Worm (Caenorhabditis elegans) whole organism, L4 larva: ENCODE data around the gene Y43F8A.1.

Experiments
- F10B5.3 ChIP-seq: sonication (generic microtip); optimal IDR thresholded peaks from 2 replicates; lab custom pipeline; 2016; ENCODE audit warnings: mild to moderate bottlenecking, missing genetic modification characterization, missing compliant biosample characterization
- F44E2.7 ChIP-seq: fragments of 200-800 bp; sonication (Bioruptor generic); IDR thresholded peaks from 2 replicates; pipeline ENCODE4 v2.1.2; 2022; ENCODE audit warnings: missing genetic modification characterization, missing compliant biosample characterization
- F49E8.2 ChIP-seq: sonication (generic microtip); optimal IDR thresholded peaks from 2 replicates; lab custom pipeline; 2016; ENCODE audit warnings: missing compliant biosample characterization, mild to moderate bottlenecking, missing genetic modification characterization, borderline replicate concordance
- T20F7.1 ChIP-seq: fragments of 200-800 bp; sonication (Bioruptor generic); optimal IDR thresholded peaks from 2 replicates; lab custom pipeline; 2018; ENCODE audit warnings: mild to moderate bottlenecking, missing genetic modification characterization, missing compliant biosample characterization
- T26A8.4 ChIP-seq: fragments of 200-800 bp; sonication (Bioruptor generic); IDR thresholded peaks from 2 replicates; pipeline ENCODE4 v1.3.6; 2022; ENCODE audit warnings: missing genetic modification characterization, missing compliant biosample characterization
- Y105C5A.15 ChIP-seq: fragments of 200-800 bp; sonication (Bioruptor generic); IDR thresholded peaks from 2 replicates; pipeline ENCODE4 v1.3.6; 2022; ENCODE audit warnings: missing genetic modification characterization, missing compliant biosample characterization
- ZK337.2 ChIP-seq: fragments of 200-800 bp; sonication (Bioruptor generic); IDR thresholded peaks from 2 replicates; pipeline ENCODE4 v1.3.6; 2022; ENCODE audit warnings: missing genetic modification reagents, missing genetic modification characterization, missing compliant biosample characterization
- ZK546.5 ChIP-seq, 2 experiments: sonication (generic microtip); optimal IDR thresholded peaks; 2 replicates each; lab custom pipeline; 2017; ENCODE audit warnings: missing biosample characterization in 2 of 2, missing genetic modification characterization in 2 of 2
- attf-4 ChIP-seq: sonication (generic microtip); optimal IDR thresholded peaks from 3 replicates; lab custom pipeline; 2017; ENCODE audit warnings: missing biosample characterization, missing genetic modification characterization
- ceh-32 ChIP-seq: sonication (generic microtip); optimal IDR thresholded peaks from 2 replicates; lab custom pipeline; 2016; ENCODE audit warnings: mild to moderate bottlenecking, missing genetic modification characterization, missing compliant biosample characterization; ENCODE audit not compliant: poor library complexity
- ceh-44 ChIP-seq: fragments of 200-800 bp; sonication (Bioruptor generic); IDR thresholded peaks from 2 replicates; pipeline ENCODE4 v1.3.6; 2022; ENCODE audit warnings: missing genetic modification reagents, missing genetic modification characterization, missing compliant biosample characterization
- ceh-82 ChIP-seq: sonication (generic microtip); optimal IDR thresholded peaks from 2 replicates; lab custom pipeline; 2017; ENCODE audit warnings: missing biosample characterization, missing genetic modification characterization
- ces-1 ChIP-seq: fragments of 150-350 bp; sonication (generic microtip); optimal IDR thresholded peaks from 4 replicates; lab custom pipeline; 2014; ENCODE audit warnings: missing biosample characterization, missing genetic modification reagents, missing genetic modification characterization
- daf-12 ChIP-seq: fragments of 150-350 bp; optimal IDR thresholded peaks from 2 replicates; lab custom pipeline; 2014; ENCODE audit warnings: missing biosample characterization, missing genetic modification reagents, missing genetic modification characterization
- daf-16 ChIP-seq, 3 experiments: sonication (generic microtip); optimal IDR thresholded peaks; 2 replicates each; lab custom pipeline; 2016 to 2017; ENCODE audit warnings: missing genetic modification characterization in 3 of 3, missing genetic modification reagents in 3 of 3, mild to moderate bottlenecking in 2 of 3, missing compliant biosample characterization in 2 of 3, missing biosample characterization in 1 of 3, moderate library complexity in 1 of 3
- daf-19 ChIP-seq: fragments of 200-800 bp; sonication (Bioruptor generic); conservative IDR thresholded peaks from 2 replicates; pipeline ENCODE4 v1.3.6; 2022; ENCODE audit warnings: missing genetic modification characterization, missing compliant biosample characterization
- dmd-8 ChIP-seq: fragments of 200-800 bp; sonication (Bioruptor generic); IDR thresholded peaks from 2 replicates; pipeline ENCODE4 v1.3.6; 2022; ENCODE audit warnings: missing genetic modification characterization, missing compliant biosample characterization
- dmd-9 ChIP-seq: fragments of 200-800 bp; sonication (Bioruptor generic); IDR thresholded peaks from 2 replicates; pipeline ENCODE4 v1.3.6; 2022; ENCODE audit warnings: missing genetic modification reagents, missing genetic modification characterization, missing compliant biosample characterization
- duxl-1 ChIP-seq: sonication (generic microtip); optimal IDR thresholded peaks from 2 replicates; lab custom pipeline; 2016; ENCODE audit warnings: mild to moderate bottlenecking, missing genetic modification characterization, moderate library complexity, missing compliant biosample characterization; ENCODE audit not compliant: poor library complexity
- dve-1 ChIP-seq: sonication (generic microtip); optimal IDR thresholded peaks from 2 replicates; lab custom pipeline; 2017; ENCODE audit warnings: antibody characterized with exemption, mild to moderate bottlenecking, missing genetic modification characterization, missing compliant biosample characterization; ENCODE audit not compliant: insufficient read depth
- egl-43 ChIP-seq: fragments of 200-800 bp; sonication (Bioruptor generic); IDR thresholded peaks from 2 replicates; pipeline ENCODE4 v1.3.6; 2022; ENCODE audit warnings: missing genetic modification reagents, missing genetic modification characterization, missing compliant biosample characterization
- fos-1 ChIP-seq: fragments of 150-350 bp; optimal IDR thresholded peaks from 2 replicates; lab custom pipeline; 2014; ENCODE audit warnings: missing biosample characterization, missing genetic modification characterization
- gei-8 ChIP-seq: fragments of 200-800 bp; sonication (Bioruptor generic); optimal IDR thresholded peaks from 2 replicates; lab custom pipeline; 2018; ENCODE audit warnings: mild to moderate bottlenecking, missing genetic modification characterization, missing compliant biosample characterization
- lin-1 ChIP-seq: fragments of 200-800 bp; sonication (Bioruptor generic); IDR thresholded peaks from 2 replicates; pipeline ENCODE4 v1.3.6; 2022; ENCODE audit warnings: missing genetic modification reagents, missing genetic modification characterization, missing compliant biosample characterization
- lin-15B ChIP-seq: fragments of 150-350 bp; sonication (generic microtip); optimal IDR thresholded peaks from 3 replicates; lab custom pipeline; 2014; ENCODE audit warnings: missing biosample characterization, missing genetic modification characterization
- lin-38 ChIP-seq: fragments of 200-800 bp; sonication (Bioruptor generic); IDR thresholded peaks from 2 replicates; pipeline ENCODE4 v1.3.6; 2022; ENCODE audit warnings: missing genetic modification reagents, missing genetic modification characterization, missing compliant biosample characterization
- lir-3 ChIP-seq: sonication (generic microtip); optimal IDR thresholded peaks from 2 replicates; lab custom pipeline; 2016; ENCODE audit warnings: mild to moderate bottlenecking, missing genetic modification characterization, missing compliant biosample characterization
- madf-5 ChIP-seq, 2 experiments: fragments of 200-800 bp; sonication (Bioruptor generic); IDR thresholded peaks; 2 replicates each; pipeline ENCODE4 v1.3.6; 2022; ENCODE audit warnings: missing compliant biosample characterization in 2 of 2, missing genetic modification characterization in 2 of 2
- madf-9 ChIP-seq: fragments of 200-800 bp; sonication (Bioruptor generic); conservative IDR thresholded peaks from 2 replicates; pipeline ENCODE4 v1.3.6; 2022; ENCODE audit warnings: missing genetic modification reagents, missing genetic modification characterization, missing compliant biosample characterization
- mdt-29 ChIP-seq: fragments of 200-800 bp; sonication (Bioruptor generic); IDR thresholded peaks from 2 replicates; pipeline ENCODE4 v1.3.6; 2022; ENCODE audit warnings: missing genetic modification reagents, missing genetic modification characterization, missing compliant biosample characterization
- mep-1 ChIP-seq: fragments of 150-350 bp; sonication (generic microtip); optimal IDR thresholded peaks from 3 replicates; lab custom pipeline; 2014; ENCODE audit warnings: missing biosample characterization, missing genetic modification characterization
- mxl-2 ChIP-seq: fragments of 200-800 bp; sonication (Bioruptor generic); conservative IDR thresholded peaks from 2 replicates; pipeline ENCODE4 v1.3.6; 2022; ENCODE audit warnings: missing genetic modification reagents, missing genetic modification characterization, missing compliant biosample characterization
- mxl-3 ChIP-seq: fragments of 200-800 bp; sonication (Bioruptor generic); optimal IDR thresholded peaks from 2 replicates; lab custom pipeline; 2018; ENCODE audit warnings: mild to moderate bottlenecking, missing genetic modification characterization, missing compliant biosample characterization
- nhr-25 ChIP-seq: sonication (generic microtip); optimal IDR thresholded peaks from 2 replicates; lab custom pipeline; 2017; ENCODE audit warnings: missing genetic modification characterization, mild to moderate bottlenecking, missing compliant biosample characterization, antibody characterized with exemption, moderate library complexity, borderline replicate concordance; ENCODE audit not compliant: insufficient read depth
- nhr-41 ChIP-seq: fragments of 200-800 bp; sonication (Bioruptor generic); IDR thresholded peaks from 2 replicates; pipeline ENCODE4 v1.3.6; 2022; ENCODE audit warnings: missing genetic modification reagents, missing genetic modification characterization, missing compliant biosample characterization
- nhr-42 ChIP-seq: fragments of 200-800 bp; sonication (Bioruptor generic); IDR thresholded peaks from 2 replicates; pipeline ENCODE4 v1.3.6; 2022; ENCODE audit warnings: missing genetic modification characterization, missing compliant biosample characterization
- nhr-6 ChIP-seq: fragments of 150-350 bp; optimal IDR thresholded peaks from 2 replicates; lab custom pipeline; 2014; ENCODE audit warnings: missing biosample characterization, missing genetic modification characterization
- nhr-76 ChIP-seq: fragments of 150-350 bp; optimal IDR thresholded peaks from 2 replicates; lab custom pipeline; 2014; ENCODE audit warnings: missing biosample characterization, missing genetic modification characterization
- nhr-77 ChIP-seq: fragments of 150-350 bp; optimal IDR thresholded peaks from 2 replicates; lab custom pipeline; 2014; ENCODE audit warnings: missing biosample characterization, missing genetic modification characterization
- set-16 ChIP-seq: fragments of 200-800 bp; sonication (Bioruptor generic); IDR thresholded peaks from 2 replicates; pipeline ENCODE4 v1.3.6; 2022; ENCODE audit warnings: missing genetic modification reagents, missing genetic modification characterization, missing compliant biosample characterization
- skn-1 ChIP-seq: fragments of 150-350 bp; optimal IDR thresholded peaks from 2 replicates; lab custom pipeline; 2014; ENCODE audit warnings: missing biosample characterization, missing genetic modification characterization
- snpc-1.2 ChIP-seq: fragments of 200-800 bp; sonication (Bioruptor generic); IDR thresholded peaks from 2 replicates; pipeline ENCODE4 v1.3.6; 2022; ENCODE audit warnings: missing genetic modification reagents, missing genetic modification characterization, missing compliant biosample characterization
- spr-1 ChIP-seq: sonication (generic microtip); optimal IDR thresholded peaks from 2 replicates; lab custom pipeline; 2016; ENCODE audit warnings: mild to moderate bottlenecking, missing genetic modification characterization, missing compliant biosample characterization
- spr-3 ChIP-seq: fragments of 200-800 bp; sonication (Bioruptor generic); optimal IDR thresholded peaks from 2 replicates; lab custom pipeline; 2018; ENCODE audit warnings: mild to moderate bottlenecking, missing genetic modification characterization, missing compliant biosample characterization
- tag-97 ChIP-seq: fragments of 200-800 bp; sonication (Bioruptor generic); IDR thresholded peaks from 2 replicates; pipeline ENCODE4 v1.3.6; 2022; ENCODE audit warnings: missing genetic modification characterization, missing compliant biosample characterization
- tra-1 ChIP-seq: fragments of 200-800 bp; sonication (Bioruptor generic); IDR thresholded peaks from 2 replicates; pipeline ENCODE4 v1.3.6; 2022; ENCODE audit warnings: missing genetic modification reagents, missing genetic modification characterization, missing compliant biosample characterization
- unc-130 ChIP-seq: sonication (generic microtip); optimal IDR thresholded peaks from 2 replicates; lab custom pipeline; 2016; ENCODE audit warnings: missing genetic modification reagents, missing genetic modification characterization, missing compliant biosample characterization
- zip-11 ChIP-seq: fragments of 200-800 bp; sonication (Bioruptor generic); IDR thresholded peaks from 2 replicates; pipeline ENCODE4 v1.3.6; 2022; ENCODE audit warnings: missing genetic modification characterization, missing compliant biosample characterization
- zip-2 ChIP-seq: fragments of 150-350 bp; optimal IDR thresholded peaks from 2 replicates; lab custom pipeline; 2014; ENCODE audit warnings: missing biosample characterization, missing genetic modification characterization

Y43F8A.1 gene

DNA sequence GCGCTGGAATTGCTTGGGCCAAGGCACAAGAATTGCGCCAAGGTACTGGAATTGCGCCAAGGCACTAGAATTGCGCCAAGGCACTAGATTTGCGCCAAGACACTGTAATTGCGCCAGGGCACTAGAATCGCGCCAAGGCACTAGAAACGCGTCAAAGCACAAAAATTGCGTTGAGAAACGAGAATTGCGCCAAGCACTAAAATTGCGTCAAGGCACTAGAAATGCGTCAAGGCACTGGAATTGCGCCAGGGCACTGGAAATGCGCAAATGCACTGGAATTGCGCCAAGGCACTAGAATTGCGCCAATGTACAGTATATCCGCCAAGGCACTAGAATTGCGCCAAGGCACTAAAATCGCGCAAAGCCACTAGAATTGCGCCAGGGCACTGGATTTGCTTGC, 1.5 kb downstream of the Y43F8A.1 start:
- no peak for TF ChIP-seq nhr-76 (tag; lab: Kevin White, UChicago)
- no peak for TF ChIP-seq lin-38 (GFP tag; lab: Robert Waterston, UW)
- no peak for TF ChIP-seq egl-43
- TF ChIP-seq mxl-3 (GFP tag; lab: Kevin White, UChicago): no peak
- TF ChIP-seq madf-5 (GFP tag; IDR thresholded peaks at IDR 0.05; lab: Robert Waterston, UW): no peak
- no peak for TF ChIP-seq gei-8 (GFP tag; lab: Kevin White, UChicago)
- TF ChIP-seq ceh-44 (GFP tag; lab: Robert Waterston, UW): no peak
- TF ChIP-seq tra-1 (GFP tag; lab: Robert Waterston, UW): no peak
- no peak for TF ChIP-seq nhr-25
- no peak for TF ChIP-seq mxl-2 (GFP tag; lab: Robert Waterston, UW)
- no peak for TF ChIP-seq mdt-29 (GFP tag; lab: Robert Waterston, UW)
- TF ChIP-seq T26A8.4 (GFP tag; lab: Robert Waterston, UW): no peak
- no peak for TF ChIP-seq nhr-41
- TF ChIP-seq lin-1 (GFP tag; lab: Robert Waterston, UW): no peak
- no peak for TF ChIP-seq dmd-9 (GFP tag; lab: Robert Waterston, UW)
- TF ChIP-seq daf-12: no peak
- no peak for TF ChIP-seq skn-1 (tag; lab: Kevin White, UChicago)
- TF ChIP-seq F49E8.2 (tag; lab: Kevin White, UChicago): no peak
- TF ChIP-seq, all 104 proteins: peak for 0

DNA sequence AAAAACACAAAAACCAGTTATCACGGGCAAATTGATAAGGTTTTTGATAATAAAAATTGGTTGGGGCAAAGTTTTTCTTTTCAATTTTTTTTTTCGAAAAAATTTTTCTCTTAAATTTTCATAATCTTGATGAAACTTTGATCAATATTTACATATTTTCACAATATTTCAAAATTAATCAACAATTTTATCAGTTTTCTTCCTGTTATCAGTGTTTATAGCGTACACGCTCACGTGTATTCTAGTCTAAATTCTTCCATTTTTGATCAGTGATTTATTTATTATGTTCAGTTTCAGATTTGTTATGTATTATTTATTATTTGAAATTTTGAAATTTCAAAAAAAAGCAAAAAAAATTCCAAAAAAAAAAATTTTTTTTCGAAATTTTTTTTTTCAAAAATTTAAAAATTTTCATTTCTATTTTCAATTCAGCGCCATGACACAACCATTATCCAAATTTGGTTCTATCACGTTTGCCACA, 6.8 kb downstream of the Y43F8A.1 start, which contains the start of gene nceh-1:
Gene nceh-1, plus strand, starts transcription at position 431 of the 481 bp plus-strand sequence.
- TF ChIP-seq lin-38 (GFP tag; lab: Robert Waterston, UW): no peak
- no peak for TF ChIP-seq tra-1 (GFP tag; lab: Robert Waterston, UW)
- no peak for TF ChIP-seq daf-19 (GFP tag; lab: Robert Waterston, UW)
- TF ChIP-seq fos-1 (tag; lab: Kevin White, UChicago): no peak
- TF ChIP-seq F49E8.2 (tag; lab: Kevin White, UChicago): no peak
- TF ChIP-seq ZK546.5 (tag; optimal IDR thresholded peaks at IDR 0.05; lab: Kevin White, UChicago): no peak
- no peak for TF ChIP-seq lin-15B (tag; lab: Kevin White, UChicago)
- TF ChIP-seq nhr-42 (GFP tag; lab: Robert Waterston, UW): no peak
- no peak for TF ChIP-seq ZK337.2 (GFP tag; lab: Robert Waterston, UW)
- TF ChIP-seq set-16 (GFP tag; lab: Robert Waterston, UW): no peak
- TF ChIP-seq spr-3: no peak
- no peak for TF ChIP-seq daf-16 (GFP tag; optimal IDR thresholded peaks at IDR 0.05; lab: Kevin White, UChicago)
- TF ChIP-seq daf-16 (tag; optimal IDR thresholded peaks at IDR 0.05; lab: Kevin White, UChicago): peak; percentile 99
- no peak for TF ChIP-seq unc-130 (GFP tag; lab: Kevin White, UChicago)
- TF ChIP-seq F44E2.7 (GFP tag; lab: Robert Waterston, UW): no peak
- TF ChIP-seq duxl-1 (tag; lab: Kevin White, UChicago): no peak
- TF ChIP-seq ceh-32 (tag; lab: Kevin White, UChicago): no peak
- no peak for TF ChIP-seq nhr-6 (tag; lab: Kevin White, UChicago)
- no peak for TF ChIP-seq madf-9 (GFP tag; lab: Robert Waterston, UW)
- TF ChIP-seq zip-11 (GFP tag; lab: Robert Waterston, UW): no peak
- TF ChIP-seq ces-1 (GFP tag; lab: Kevin White, UChicago): no peak
- TF ChIP-seq snpc-1.2 (GFP tag; lab: Robert Waterston, UW): no peak
- TF ChIP-seq tag-97: no peak
- no peak for TF ChIP-seq madf-5 (GFP tag; IDR thresholded peaks at IDR 0.05; lab: Robert Waterston, UW)
- peak; percentile 30 for TF ChIP-seq nhr-77 (tag; lab: Kevin White, UChicago)
- TF ChIP-seq T26A8.4 (GFP tag; lab: Robert Waterston, UW): no peak
- no peak for TF ChIP-seq spr-1 (tag; lab: Kevin White, UChicago)
- TF ChIP-seq zip-2 (tag; lab: Kevin White, UChicago): no peak
- no peak for TF ChIP-seq attf-4 (tag; lab: Kevin White, UChicago)
- no peak for TF ChIP-seq Y105C5A.15
- TF ChIP-seq dmd-8 (GFP tag; lab: Robert Waterston, UW): no peak
- TF ChIP-seq F10B5.3 (tag; lab: Kevin White, UChicago): no peak
- TF ChIP-seq lir-3 (tag; lab: Kevin White, UChicago): no peak
- no peak for TF ChIP-seq ceh-82 (tag; lab: Kevin White, UChicago)
- no peak for TF ChIP-seq T20F7.1 (GFP tag; lab: Kevin White, UChicago)
- TF ChIP-seq nhr-76 (tag; lab: Kevin White, UChicago): no peak
- TF ChIP-seq mep-1: peak; percentile 25
- TF ChIP-seq dve-1 (tag; lab: Kevin White, UChicago): peak; percentile 68
